Fruit fly (Drosophila melanogaster) S2 (cell line): ENCODE data around the gene CG1532.

ENCODE experiments used
- CG8478 ChIP-seq: fragments of >200 bp; optimal IDR thresholded peaks from 2 replicates; lab custom pipeline; 2018
- CTCF ChIP-seq, 2 experiments: fragments of >200 bp; optimal IDR thresholded peaks; 2 replicates each; lab custom pipeline; 2018

DNA sequence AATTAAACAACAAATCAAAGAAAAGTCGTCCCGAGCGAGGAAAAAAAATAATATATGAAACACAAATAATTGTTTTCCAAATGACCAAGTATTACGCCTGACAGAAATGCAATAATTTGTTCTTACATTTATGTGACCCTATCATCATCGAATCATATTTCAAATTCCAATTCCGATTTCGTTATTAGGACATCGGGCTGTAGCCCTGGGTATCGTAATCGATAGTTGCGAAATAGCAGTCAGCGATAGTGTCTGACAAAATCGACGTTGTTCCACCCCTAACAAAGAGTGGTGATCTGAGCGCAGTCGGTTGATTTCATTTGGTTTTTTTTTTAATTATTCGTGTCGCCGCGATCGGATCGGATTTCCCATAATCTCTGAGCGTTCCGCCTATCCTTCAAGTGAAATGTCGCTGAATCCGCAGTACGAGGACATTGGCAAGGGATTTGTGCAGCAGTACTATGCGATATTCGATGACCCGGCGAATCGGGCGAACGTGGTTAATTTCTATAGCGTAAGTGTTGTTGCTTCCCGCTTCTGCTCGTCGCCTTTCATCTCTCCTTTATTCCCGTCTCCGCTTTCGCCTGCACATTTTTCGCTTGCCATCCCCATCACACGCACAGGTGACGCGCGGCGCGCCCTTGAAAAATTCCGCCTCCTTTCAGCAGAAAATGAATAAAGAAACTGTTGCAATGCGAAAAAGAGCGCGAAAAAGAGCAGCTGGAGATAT, 7.2 kb upstream of the CG1532 start, which contains the start of gene Ntf-2:
- no peak for TF ChIP-seq CTCF (optimal IDR thresholded peaks at IDR 0.05; lab: Kevin White, UChicago)
- no peak for TF ChIP-seq CG8478 (lab: Kevin White, UChicago)
